Fruit fly (Drosophila melanogaster) whole organism, embryonic: ENCODE data around the gene Blm.

ENCODE experiments used
- Antp ChIP-seq: fragments of 200-800 bp; sonication (Bioruptor generic); optimal IDR thresholded peaks from 3 replicates; lab custom pipeline; 2016; ENCODE audit warnings: missing biosample characterization, missing genetic modification characterization
- CG10267 ChIP-seq: fragments of 200-800 bp; sonication (Bioruptor generic); optimal IDR thresholded peaks from 2 replicates; lab custom pipeline; 2018; ENCODE audit warnings: missing biosample characterization, mild to moderate bottlenecking, missing genetic modification characterization, moderate library complexity
- CG10321 ChIP-seq: fragments of 200-800 bp; sonication (Bioruptor generic); IDR thresholded peaks from 2 replicates; pipeline ENCODE4 v1.3.6; 2022; ENCODE audit warnings: missing biosample characterization, missing genetic modification characterization
- CG10366 ChIP-seq: fragments of 200-800 bp; sonication (Bioruptor generic); IDR thresholded peaks from 2 replicates; pipeline ENCODE4 v1.3.6; 2022; ENCODE audit warnings: missing biosample characterization, missing genetic modification characterization
- CG10565 ChIP-seq: fragments of 200-800 bp; sonication (Bioruptor generic); optimal IDR thresholded peaks from 3 replicates; lab custom pipeline; 2016; ENCODE audit warnings: missing biosample characterization, mild to moderate bottlenecking, missing genetic modification characterization
- CG10979 ChIP-seq: fragments of 200-800 bp; sonication (Bioruptor generic); optimal IDR thresholded peaks from 2 replicates; lab custom pipeline; 2018; ENCODE audit warnings: missing biosample characterization, mild to moderate bottlenecking, missing genetic modification characterization, moderate library complexity
- CG11695 ChIP-seq: fragments of 200-800 bp; sonication (Bioruptor generic); IDR thresholded peaks from 3 replicates; pipeline ENCODE4 v1.3.6; 2022; ENCODE audit warnings: missing biosample characterization, missing genetic modification characterization
- CG17186 ChIP-seq: fragments of 200-800 bp; sonication (Bioruptor generic); optimal IDR thresholded peaks from 3 replicates; lab custom pipeline; 2017; ENCODE audit warnings: missing biosample characterization, missing genetic modification reagents, missing genetic modification characterization
- CG17359 ChIP-seq: fragments of 200-800 bp; sonication (Bioruptor generic); optimal IDR thresholded peaks from 3 replicates; lab custom pipeline; 2018; ENCODE audit warnings: missing biosample characterization, mild to moderate bottlenecking, missing genetic modification characterization, moderate library complexity
- CG17568 ChIP-seq: fragments of 200-800 bp; sonication (Bioruptor generic); optimal IDR thresholded peaks from 2 replicates; lab custom pipeline; 2018; ENCODE audit warnings: missing biosample characterization, mild to moderate bottlenecking, missing genetic modification characterization, moderate library complexity
- CG31441 ChIP-seq: fragments of 200-800 bp; sonication (Bioruptor generic); IDR thresholded peaks from 2 replicates; pipeline ENCODE4 v1.3.6; 2022; ENCODE audit warnings: missing biosample characterization, missing genetic modification characterization
- CG3995 ChIP-seq: fragments of 200-800 bp; sonication (Bioruptor generic); optimal IDR thresholded peaks from 3 replicates; lab custom pipeline; 2016; ENCODE audit warnings: missing biosample characterization, missing genetic modification characterization
- CG4328 ChIP-seq: fragments of 200-800 bp; sonication (Bioruptor generic); optimal IDR thresholded peaks from 3 replicates; lab custom pipeline; 2017; ENCODE audit warnings: missing biosample characterization, missing genetic modification reagents, missing genetic modification characterization
- CG4424 ChIP-seq: fragments of 200-800 bp; sonication (Bioruptor generic); optimal IDR thresholded peaks from 3 replicates; lab custom pipeline; 2016; ENCODE audit warnings: missing biosample characterization, missing genetic modification characterization
- CG6791 ChIP-seq: fragments of 200-800 bp; sonication (Bioruptor generic); IDR thresholded peaks from 3 replicates; pipeline ENCODE4 v1.3.6; 2022; ENCODE audit warnings: missing biosample characterization, missing genetic modification characterization; ENCODE audit not compliant: partially characterized antibody
- CG8388 ChIP-seq: fragments of 200-800 bp; sonication (Bioruptor generic); optimal IDR thresholded peaks from 2 replicates; lab custom pipeline; 2019; ENCODE audit warnings: missing biosample characterization, mild to moderate bottlenecking, missing genetic modification characterization, moderate library complexity
- CG9797 ChIP-seq: fragments of 200-800 bp; sonication (Bioruptor generic); optimal IDR thresholded peaks from 3 replicates; lab custom pipeline; 2018; ENCODE audit warnings: missing biosample characterization, mild to moderate bottlenecking, missing genetic modification characterization
- Drgx ChIP-seq: fragments of 200-800 bp; sonication (Bioruptor generic); IDR thresholded peaks from 2 replicates; pipeline ENCODE4 v1.3.6; 2022; ENCODE audit warnings: missing biosample characterization, missing genetic modification characterization
- Hey ChIP-seq: fragments of 200-800 bp; sonication (Bioruptor generic); optimal IDR thresholded peaks from 3 replicates; lab custom pipeline; 2018; ENCODE audit warnings: missing biosample characterization, mild to moderate bottlenecking, missing genetic modification characterization
- MBD-R2 ChIP-seq: fragments of 200-800 bp; sonication (Bioruptor generic); IDR thresholded peaks from 2 replicates; pipeline ENCODE4 v1.3.6; 2022; ENCODE audit warnings: missing biosample characterization, missing genetic modification characterization
- NC2α ChIP-seq: fragments of 200-800 bp; sonication (Bioruptor generic); optimal IDR thresholded peaks from 2 replicates; lab custom pipeline; 2016; ENCODE audit warnings: missing biosample characterization, missing genetic modification characterization
- Taf1 ChIP-seq: fragments of 200-800 bp; sonication (Bioruptor generic); IDR thresholded peaks from 2 replicates; pipeline ENCODE4 v1.3.6; 2022; ENCODE audit warnings: missing biosample characterization, missing genetic modification characterization
- Tbp ChIP-seq: fragments of >200 bp; optimal IDR thresholded peaks from 2 replicates; lab custom pipeline; 2018; ENCODE audit warnings: missing biosample characterization, missing genetic modification characterization
- ab ChIP-seq: fragments of 200-800 bp; sonication (Bioruptor generic); optimal IDR thresholded peaks from 2 replicates; lab custom pipeline; 2016; ENCODE audit warnings: missing biosample characterization, missing genetic modification characterization
- al ChIP-seq: fragments of 200-800 bp; sonication (Bioruptor generic); IDR thresholded peaks from 2 replicates; pipeline ENCODE4 v1.3.6; 2022; ENCODE audit warnings: missing biosample characterization, missing genetic modification characterization
- ato ChIP-seq: fragments of 200-800 bp; sonication (Bioruptor generic); IDR thresholded peaks from 2 replicates; pipeline ENCODE4 v1.3.6; 2022; ENCODE audit warnings: missing biosample characterization, missing genetic modification characterization; ENCODE audit not compliant: partially characterized antibody
- bowl ChIP-seq: fragments of 200-800 bp; sonication (Bioruptor generic); IDR thresholded peaks from 2 replicates; pipeline ENCODE4 v1.3.6; 2022; ENCODE audit warnings: missing biosample characterization, missing genetic modification characterization
- crol ChIP-seq: fragments of 200-800 bp; sonication (Bioruptor generic); IDR thresholded peaks from 2 replicates; pipeline ENCODE4 v1.3.6; 2022; ENCODE audit warnings: missing biosample characterization, missing genetic modification characterization
- en ChIP-seq: fragments of 200-800 bp; sonication (Bioruptor generic); optimal IDR thresholded peaks from 2 replicates; lab custom pipeline; 2016; ENCODE audit warnings: missing biosample characterization, missing genetic modification characterization
- exex ChIP-seq: fragments of 200-800 bp; sonication (Bioruptor generic); optimal IDR thresholded peaks from 4 replicates; lab custom pipeline; 2018; ENCODE audit warnings: missing biosample characterization, mild to moderate bottlenecking, missing genetic modification characterization, moderate library complexity
- gcm2 ChIP-seq: fragments of 200-800 bp; sonication (Bioruptor generic); optimal IDR thresholded peaks from 2 replicates; lab custom pipeline; 2016; ENCODE audit warnings: missing biosample characterization, missing genetic modification characterization
- gfzf ChIP-seq: fragments of 200-800 bp; sonication (Bioruptor generic); optimal IDR thresholded peaks from 2 replicates; lab custom pipeline; 2016; ENCODE audit warnings: missing biosample characterization, mild to moderate bottlenecking, missing genetic modification characterization, moderate library complexity
- hb ChIP-seq: fragments of 200-800 bp; sonication (Bioruptor generic); IDR thresholded peaks from 3 replicates; pipeline ENCODE4 v1.3.6; 2022; ENCODE audit warnings: missing biosample characterization, missing genetic modification characterization; ENCODE audit not compliant: partially characterized antibody
- inv ChIP-seq: fragments of 200-800 bp; sonication (Bioruptor generic); IDR thresholded peaks from 2 replicates; pipeline ENCODE4 v1.3.6; 2022; ENCODE audit warnings: missing biosample characterization, missing genetic modification characterization; ENCODE audit not compliant: partially characterized antibody
- lbe ChIP-seq: fragments of 200-800 bp; sonication (Bioruptor generic); optimal IDR thresholded peaks from 2 replicates; lab custom pipeline; 2016; ENCODE audit warnings: missing biosample characterization, mild to moderate bottlenecking, missing genetic modification characterization
- lola ChIP-seq, 3 experiments: fragments of >200 bp in 2 of 3; fragments of 200-800 bp in 1 of 3; sonication (Bioruptor generic) in 1 of 3; optimal IDR thresholded peaks; 2 replicates each; lab custom pipeline; 2017 to 2019; ENCODE audit warnings: missing biosample characterization in 3 of 3, missing genetic modification characterization in 3 of 3, mild to moderate bottlenecking in 1 of 3, moderate library complexity in 1 of 3
- org-1 ChIP-seq: fragments of 200-800 bp; sonication (Bioruptor generic); optimal IDR thresholded peaks from 2 replicates; lab custom pipeline; 2017; ENCODE audit warnings: missing biosample characterization, missing genetic modification characterization
- otp ChIP-seq: fragments of 200-800 bp; sonication (Bioruptor generic); IDR thresholded peaks from 3 replicates; pipeline ENCODE4, ENCODE4 v1.3.6; 2022; ENCODE audit warnings: missing biosample characterization, missing genetic modification characterization
- pnt ChIP-seq: fragments of 200-800 bp; sonication (Bioruptor generic); optimal IDR thresholded peaks from 3 replicates; lab custom pipeline; 2016; ENCODE audit warnings: missing biosample characterization, missing genetic modification characterization
- prd ChIP-seq, 3 experiments: fragments of >200 bp in 2 of 3; fragments of 200-800 bp in 1 of 3; sonication (Bioruptor generic) in 1 of 3; optimal IDR thresholded peaks in 2 of 3; IDR thresholded peaks in 1 of 3; 2 replicates in 2 of 3; 3 replicates in 1 of 3; pipeline versions ENCODE4 v1.3.6 to Lab custom; 2017 to 2022; ENCODE audit warnings: missing biosample characterization in 1 of 3, missing genetic modification characterization in 1 of 3
- repo ChIP-seq: fragments of 200-800 bp; sonication (Bioruptor generic); optimal IDR thresholded peaks from 2 replicates; lab custom pipeline; 2016; ENCODE audit warnings: missing biosample characterization, missing genetic modification characterization
- ro ChIP-seq: fragments of 200-800 bp; sonication (Bioruptor generic); IDR thresholded peaks from 2 replicates; pipeline ENCODE4 v1.3.6; 2022; ENCODE audit warnings: missing biosample characterization, missing genetic modification characterization
- sim ChIP-seq: fragments of 200-800 bp; sonication (Bioruptor generic); IDR thresholded peaks from 2 replicates; pipeline ENCODE4 v1.3.6; 2022; ENCODE audit warnings: missing biosample characterization, missing genetic modification characterization
- sima ChIP-seq: fragments of 200-800 bp; sonication (Bioruptor generic); optimal IDR thresholded peaks from 2 replicates; lab custom pipeline; 2016; ENCODE audit warnings: missing biosample characterization, missing genetic modification characterization
- sqz ChIP-seq: fragments of 200-800 bp; sonication (Bioruptor generic); optimal IDR thresholded peaks from 3 replicates; lab custom pipeline; 2018; ENCODE audit warnings: missing biosample characterization, mild to moderate bottlenecking, missing genetic modification characterization
- tna ChIP-seq: fragments of 200-800 bp; sonication (Bioruptor generic); IDR thresholded peaks from 2 replicates; pipeline ENCODE4 v1.3.6; 2022; ENCODE audit warnings: missing biosample characterization, missing genetic modification characterization; ENCODE audit not compliant: partially characterized antibody
- z ChIP-seq: fragments of 200-800 bp; sonication (Bioruptor generic); IDR thresholded peaks from 3 replicates; pipeline ENCODE4 v1.3.6; 2022; ENCODE audit warnings: missing biosample characterization, missing genetic modification characterization
- zfh2 ChIP-seq: fragments of 200-800 bp; sonication (Bioruptor generic); optimal IDR thresholded peaks from 2 replicates; lab custom pipeline; 2016; ENCODE audit warnings: missing biosample characterization, missing genetic modification characterization

The Blm gene

DNA sequence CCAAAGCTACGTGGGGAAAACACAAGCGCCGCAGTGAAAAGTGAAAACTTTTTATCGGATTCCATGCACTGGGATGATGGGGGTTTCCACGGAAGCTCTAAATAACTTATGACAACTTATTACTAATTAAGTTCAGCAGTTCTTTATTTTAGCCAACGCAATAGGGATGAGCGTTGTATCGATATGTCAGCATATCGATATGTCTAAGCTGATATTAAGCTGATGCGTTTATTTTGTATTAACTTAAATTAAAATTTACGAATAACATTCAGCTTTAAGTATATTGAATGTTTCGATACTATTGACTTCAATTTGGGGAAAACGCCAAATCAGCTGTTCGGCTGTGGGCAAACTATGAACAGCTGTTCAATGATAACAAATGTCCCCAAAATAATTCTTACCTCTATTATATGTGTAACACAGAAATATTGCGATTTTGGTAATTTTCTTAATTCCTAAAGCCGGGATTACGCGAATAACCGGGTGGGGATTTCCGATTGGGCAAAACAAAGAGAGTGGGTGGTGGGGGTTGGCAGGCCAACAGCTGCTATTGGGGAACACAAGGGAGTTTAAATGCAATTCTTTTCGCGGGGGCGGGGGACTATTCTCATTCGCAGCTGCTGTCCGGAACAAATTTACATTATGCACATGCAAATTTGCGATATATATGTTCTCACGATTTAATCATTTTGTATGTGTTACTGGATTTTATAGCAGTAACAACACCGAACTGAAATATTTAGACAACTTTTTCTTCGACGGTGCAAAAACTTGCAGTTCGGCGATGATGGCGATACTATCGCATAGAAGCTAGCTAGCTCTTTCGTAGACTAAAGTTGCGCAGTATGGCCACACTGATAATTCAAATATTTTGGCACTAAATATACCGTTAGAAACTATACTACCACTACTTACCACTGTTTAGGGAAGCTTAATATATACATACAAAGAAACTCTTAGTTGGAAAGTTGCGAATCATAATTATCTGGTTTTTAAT is 8.0 kb upstream of the Blm start, which contains the start of gene CG6923 (continued):
- TF ChIP-seq gfzf (peak; percentile 73), ro (no peak), al (no peak), tna (GFP tag; lab: Robert Waterston, UW) (peak; percentile 80), repo (no peak), exex (tag; lab: Kevin White, UChicago) (no peak), inv (GFP tag; lab: Robert Waterston, UW) (peak; percentile 88), CG11695 (GFP tag; lab: Robert Waterston, UW) (no peak), otp (GFP tag; lab: Robert Waterston, UW) (no peak), en (no peak), CG17568 (GFP tag; lab: Kevin White, UChicago) (no peak), CG9797 (GFP tag; lab: Kevin White, UChicago) (peak; percentile 76), pnt (no peak), ab (GFP tag; lab: Kevin White, UChicago) (no peak), CG4424 (GFP tag; lab: Kevin White, UChicago) (no peak), CG17186 (peak; percentile 35), CG17359 (no peak), zfh2 (GFP tag; lab: Kevin White, UChicago) (no peak), CG10321 (GFP tag; lab: Robert Waterston, UW) (no peak), sima (GFP tag; lab: Kevin White, UChicago) (no peak), CG4328 (GFP tag; lab: Kevin White, UChicago) (no peak), Tbp (GFP tag; lab: Kevin White, UChicago) (no peak), NC2α (GFP tag; lab: Kevin White, UChicago) (no peak), hb (GFP tag; lab: Robert Waterston, UW) (peak; percentile 87), gcm2 (GFP tag; lab: Kevin White, UChicago) (no peak), prd (optimal IDR thresholded peaks at IDR 0.05; lab: Kevin White, UChicago) (no peak), prd (GFP tag; IDR thresholded peaks at IDR 0.05; lab: Robert Waterston, UW) (no peak), CG10267 (tag; lab: Kevin White, UChicago) (no peak), CG10565 (GFP tag; lab: Kevin White, UChicago) (no peak), Hey (tag; lab: Kevin White, UChicago) (no peak), Taf1 (GFP tag; lab: Robert Waterston, UW) (no peak), bowl (no peak), Drgx (GFP tag; lab: Robert Waterston, UW) (no peak), MBD-R2 (GFP tag; lab: Robert Waterston, UW) (peak; percentile 32; the same call in 1 of the 2 replicates), lola (GFP tag; optimal IDR thresholded peaks at IDR 0.05; lab: Kevin White, UChicago) (no peak), CG10979 (tag; lab: Kevin White, UChicago) (no peak), Antp (no peak), sim (GFP tag; lab: Robert Waterston, UW) (no peak), CG8388 (GFP tag; lab: Kevin White, UChicago) (no peak), z (GFP tag; lab: Robert Waterston, UW) (no peak), crol (GFP tag; lab: Robert Waterston, UW) (peak; percentile 73), ato (GFP tag; lab: Robert Waterston, UW) (peak; percentile 62), org-1 (no peak), CG6791 (GFP tag; lab: Robert Waterston, UW) (peak; percentile 92), lbe (no peak), CG31441 (GFP tag; lab: Robert Waterston, UW) (no peak), CG3995 (GFP tag; lab: Kevin White, UChicago) (no peak), sqz (GFP tag; lab: Kevin White, UChicago) (no peak), CG10366 (GFP tag; lab: Robert Waterston, UW) (no peak)
